Worm (Caenorhabditis elegans) whole organism, L4 larva: ENCODE data around the gene srd-3.

Source experiments
- F44E2.7 ChIP-seq: fragments of 200-800 bp; sonication (Bioruptor generic); IDR thresholded peaks from 2 replicates; pipeline ENCODE4 v2.1.2; 2022; ENCODE audit warnings: missing genetic modification characterization, missing compliant biosample characterization
- F49E8.2 ChIP-seq: sonication (generic microtip); optimal IDR thresholded peaks from 2 replicates; lab custom pipeline; 2016; ENCODE audit warnings: missing compliant biosample characterization, mild to moderate bottlenecking, missing genetic modification characterization, borderline replicate concordance
- Y105C5A.15 ChIP-seq: fragments of 200-800 bp; sonication (Bioruptor generic); IDR thresholded peaks from 2 replicates; pipeline ENCODE4 v1.3.6; 2022; ENCODE audit warnings: missing genetic modification characterization, missing compliant biosample characterization
- Y48G9A.11 ChIP-seq: fragments of 200-800 bp; sonication (Bioruptor generic); IDR thresholded peaks from 2 replicates; pipeline ENCODE4 v1.3.6; 2022; ENCODE audit warnings: missing genetic modification reagents, missing genetic modification characterization, missing compliant biosample characterization
- Y5F2A.4 ChIP-seq: fragments of 200-800 bp; sonication (Bioruptor generic); optimal IDR thresholded peaks from 2 replicates; lab custom pipeline; 2018; ENCODE audit warnings: mild to moderate bottlenecking, missing genetic modification characterization, missing compliant biosample characterization
- ZK337.2 ChIP-seq: fragments of 200-800 bp; sonication (Bioruptor generic); IDR thresholded peaks from 2 replicates; pipeline ENCODE4 v1.3.6; 2022; ENCODE audit warnings: missing genetic modification reagents, missing genetic modification characterization, missing compliant biosample characterization
- ZK546.5 ChIP-seq, 2 experiments: sonication (generic microtip); optimal IDR thresholded peaks; 2 replicates each; lab custom pipeline; 2017; ENCODE audit warnings: missing biosample characterization in 2 of 2, missing genetic modification characterization in 2 of 2
- aha-1 ChIP-seq: fragments of 150-350 bp; peaks from one replicate; lab custom pipeline; 2014; ENCODE audit warnings: missing biosample characterization, missing genetic modification characterization
- aly-2 ChIP-seq: sonication (generic microtip); optimal IDR thresholded peaks from 2 replicates; lab custom pipeline; 2018; ENCODE audit warnings: missing biosample characterization, missing genetic modification characterization
- ceh-32 ChIP-seq: sonication (generic microtip); optimal IDR thresholded peaks from 2 replicates; lab custom pipeline; 2016; ENCODE audit warnings: mild to moderate bottlenecking, missing genetic modification characterization, missing compliant biosample characterization; ENCODE audit not compliant: poor library complexity
- cey-2 ChIP-seq: sonication (generic microtip); optimal IDR thresholded peaks from 3 replicates; lab custom pipeline; 2017; ENCODE audit warnings: missing genetic modification characterization, mild to moderate bottlenecking, missing compliant biosample characterization, antibody characterized with exemption, borderline replicate concordance; ENCODE audit not compliant: insufficient read depth
- ctbp-1 ChIP-seq: fragments of 200-800 bp; sonication (Bioruptor generic); IDR thresholded peaks from 2 replicates; pipeline ENCODE4 v1.3.6; 2022; ENCODE audit warnings: missing genetic modification reagents, missing genetic modification characterization, missing compliant biosample characterization
- daf-16 ChIP-seq, 3 experiments: sonication (generic microtip); optimal IDR thresholded peaks; 2 replicates each; lab custom pipeline; 2016 to 2017; ENCODE audit warnings: missing genetic modification characterization in 3 of 3, missing genetic modification reagents in 3 of 3, mild to moderate bottlenecking in 2 of 3, missing compliant biosample characterization in 2 of 3, missing biosample characterization in 1 of 3, moderate library complexity in 1 of 3
- dmd-6 ChIP-seq: fragments of 200-800 bp; sonication (Bioruptor generic); IDR thresholded peaks from 2 replicates; pipeline ENCODE4 v1.3.6; 2022; ENCODE audit warnings: missing genetic modification reagents, missing genetic modification characterization, missing compliant biosample characterization
- dmd-8 ChIP-seq: fragments of 200-800 bp; sonication (Bioruptor generic); IDR thresholded peaks from 2 replicates; pipeline ENCODE4 v1.3.6; 2022; ENCODE audit warnings: missing genetic modification characterization, missing compliant biosample characterization
- duxl-1 ChIP-seq: sonication (generic microtip); optimal IDR thresholded peaks from 2 replicates; lab custom pipeline; 2016; ENCODE audit warnings: mild to moderate bottlenecking, missing genetic modification characterization, moderate library complexity, missing compliant biosample characterization; ENCODE audit not compliant: poor library complexity
- dve-1 ChIP-seq: sonication (generic microtip); optimal IDR thresholded peaks from 2 replicates; lab custom pipeline; 2017; ENCODE audit warnings: antibody characterized with exemption, mild to moderate bottlenecking, missing genetic modification characterization, missing compliant biosample characterization; ENCODE audit not compliant: insufficient read depth
- hif-1 ChIP-seq, 2 experiments: sonication (generic microtip); optimal IDR thresholded peaks; 2 replicates each; lab custom pipeline; 2016 to 2017; ENCODE audit warnings: missing compliant biosample characterization in 2 of 2, missing genetic modification characterization in 2 of 2, missing genetic modification reagents in 2 of 2, missing genotype in 2 of 2, mild to moderate bottlenecking in 1 of 2
- hlh-11 ChIP-seq: fragments of 200-800 bp; sonication (Bioruptor generic); optimal IDR thresholded peaks from 2 replicates; lab custom pipeline; 2018; ENCODE audit warnings: mild to moderate bottlenecking, missing genetic modification characterization, missing compliant biosample characterization
- hlh-30 ChIP-seq: sonication (generic microtip); optimal IDR thresholded peaks from 2 replicates; lab custom pipeline; 2017; ENCODE audit warnings: antibody characterized with exemption, mild to moderate bottlenecking, missing genetic modification characterization, missing compliant biosample characterization; ENCODE audit not compliant: insufficient read depth
- lim-7 ChIP-seq: fragments of 200-800 bp; sonication (Bioruptor generic); IDR thresholded peaks from 2 replicates; pipeline ENCODE4 v1.3.6; 2022; ENCODE audit warnings: missing genetic modification characterization, missing compliant biosample characterization
- lin-29 ChIP-seq: fragments of 200-800 bp; sonication (Bioruptor generic); IDR thresholded peaks from 2 replicates; pipeline ENCODE4 v1.3.6; 2022; ENCODE audit warnings: missing genetic modification reagents, missing genetic modification characterization, missing compliant biosample characterization
- lin-39 ChIP-seq: fragments of 150-350 bp; optimal IDR thresholded peaks from 2 replicates; lab custom pipeline; 2014; ENCODE audit warnings: missing biosample characterization, missing genetic modification reagents, missing genetic modification characterization
- lsy-2 ChIP-seq, 2 experiments: fragments of 150-350 bp in 1 of 2; sonication (generic microtip) in 1 of 2; optimal IDR thresholded peaks; 2 replicates each; lab custom pipeline; 2014 to 2017; ENCODE audit warnings: missing biosample characterization in 2 of 2, missing genetic modification characterization in 2 of 2
- madf-9 ChIP-seq: fragments of 200-800 bp; sonication (Bioruptor generic); conservative IDR thresholded peaks from 2 replicates; pipeline ENCODE4 v1.3.6; 2022; ENCODE audit warnings: missing genetic modification reagents, missing genetic modification characterization, missing compliant biosample characterization
- mep-1 ChIP-seq: fragments of 150-350 bp; sonication (generic microtip); optimal IDR thresholded peaks from 3 replicates; lab custom pipeline; 2014; ENCODE audit warnings: missing biosample characterization, missing genetic modification characterization
- mxl-2 ChIP-seq: fragments of 200-800 bp; sonication (Bioruptor generic); conservative IDR thresholded peaks from 2 replicates; pipeline ENCODE4 v1.3.6; 2022; ENCODE audit warnings: missing genetic modification reagents, missing genetic modification characterization, missing compliant biosample characterization
- nhr-10 ChIP-seq: fragments of 150-350 bp; optimal IDR thresholded peaks from 2 replicates; lab custom pipeline; 2014; ENCODE audit warnings: missing biosample characterization, missing genetic modification characterization
- nhr-102 ChIP-seq: sonication (generic microtip); optimal IDR thresholded peaks from 2 replicates; lab custom pipeline; 2016; ENCODE audit warnings: mild to moderate bottlenecking, missing genetic modification characterization, moderate library complexity, missing compliant biosample characterization
- nhr-11 ChIP-seq: fragments of 150-350 bp; optimal IDR thresholded peaks from 2 replicates; lab custom pipeline; 2014; ENCODE audit warnings: missing biosample characterization, missing genetic modification characterization
- nhr-111 ChIP-seq: fragments of 200-800 bp; sonication (Bioruptor generic); optimal IDR thresholded peaks from 2 replicates; lab custom pipeline; 2018; ENCODE audit warnings: mild to moderate bottlenecking, missing genetic modification characterization, missing compliant biosample characterization
- nhr-25 ChIP-seq: sonication (generic microtip); optimal IDR thresholded peaks from 2 replicates; lab custom pipeline; 2017; ENCODE audit warnings: missing genetic modification characterization, mild to moderate bottlenecking, missing compliant biosample characterization, antibody characterized with exemption, moderate library complexity, borderline replicate concordance; ENCODE audit not compliant: insufficient read depth
- nhr-41 ChIP-seq: fragments of 200-800 bp; sonication (Bioruptor generic); IDR thresholded peaks from 2 replicates; pipeline ENCODE4 v1.3.6; 2022; ENCODE audit warnings: missing genetic modification reagents, missing genetic modification characterization, missing compliant biosample characterization
- nhr-6 ChIP-seq: fragments of 150-350 bp; optimal IDR thresholded peaks from 2 replicates; lab custom pipeline; 2014; ENCODE audit warnings: missing biosample characterization, missing genetic modification characterization
- nhr-76 ChIP-seq: fragments of 150-350 bp; optimal IDR thresholded peaks from 2 replicates; lab custom pipeline; 2014; ENCODE audit warnings: missing biosample characterization, missing genetic modification characterization
- pha-4 ChIP-seq, 2 experiments: fragments of 150-350 bp in 1 of 2; fragments of 200-800 bp in 1 of 2; sonication (Bioruptor generic) in 1 of 2; IDR thresholded peaks in 1 of 2; optimal IDR thresholded peaks in 1 of 2; 2 replicates each; pipeline versions ENCODE4 v1.3.6 to Lab custom; 2014 to 2022; ENCODE audit warnings: missing genetic modification characterization in 2 of 2, missing genetic modification reagents in 2 of 2, missing biosample characterization in 1 of 2, missing compliant biosample characterization in 1 of 2
- php-3 ChIP-seq: fragments of 200-800 bp; sonication (Bioruptor generic); IDR thresholded peaks from 2 replicates; pipeline ENCODE4 v1.3.6; 2022; ENCODE audit warnings: missing genetic modification reagents, missing genetic modification characterization, missing compliant biosample characterization
- saeg-2 ChIP-seq: fragments of 200-800 bp; sonication (Bioruptor generic); IDR thresholded peaks from 2 replicates; pipeline ENCODE4 v1.3.6; 2022; ENCODE audit warnings: missing genetic modification reagents, missing genetic modification characterization, missing compliant biosample characterization
- sdz-12 ChIP-seq: fragments of 200-800 bp; sonication (Bioruptor generic); optimal IDR thresholded peaks from 2 replicates; lab custom pipeline; 2018; ENCODE audit warnings: mild to moderate bottlenecking, missing genetic modification characterization, missing compliant biosample characterization
- skn-1 ChIP-seq: fragments of 150-350 bp; optimal IDR thresholded peaks from 2 replicates; lab custom pipeline; 2014; ENCODE audit warnings: missing biosample characterization, missing genetic modification characterization
- snpc-4 ChIP-seq: fragments of 150-350 bp; optimal IDR thresholded peaks from 2 replicates; lab custom pipeline; 2014; ENCODE audit warnings: missing biosample characterization, missing genetic modification characterization
- tag-97 ChIP-seq: fragments of 200-800 bp; sonication (Bioruptor generic); IDR thresholded peaks from 2 replicates; pipeline ENCODE4 v1.3.6; 2022; ENCODE audit warnings: missing genetic modification characterization, missing compliant biosample characterization
- unc-39 ChIP-seq: sonication (generic microtip); optimal IDR thresholded peaks from 2 replicates; lab custom pipeline; 2017; ENCODE audit warnings: missing biosample characterization, missing genetic modification characterization
- unc-62 ChIP-seq, 3 experiments: fragments of 150-350 bp in 1 of 3; sonication (generic microtip); optimal IDR thresholded peaks in 2 of 3; peaks in 1 of 3; 1 replicate in 1 of 3; 2 replicates in 2 of 3; lab custom pipeline; 2014 to 2017; ENCODE audit warnings: missing biosample characterization in 3 of 3, missing genetic modification characterization in 3 of 3, missing genetic modification reagents in 3 of 3, missing genotype in 1 of 3
- zag-1 ChIP-seq: fragments of 150-350 bp; optimal IDR thresholded peaks from 2 replicates; lab custom pipeline; 2014; ENCODE audit warnings: missing biosample characterization, missing genetic modification characterization
- zip-11 ChIP-seq: fragments of 200-800 bp; sonication (Bioruptor generic); IDR thresholded peaks from 2 replicates; pipeline ENCODE4 v1.3.6; 2022; ENCODE audit warnings: missing genetic modification characterization, missing compliant biosample characterization
- ztf-11 ChIP-seq: fragments of 150-350 bp; optimal IDR thresholded peaks from 2 replicates; lab custom pipeline; 2014; ENCODE audit warnings: missing biosample characterization, missing genetic modification characterization
- ztf-7 ChIP-seq: fragments of 150-350 bp; optimal IDR thresholded peaks from 2 replicates; lab custom pipeline; 2014; ENCODE audit warnings: missing biosample characterization, missing genetic modification characterization

Gene srd-3

ce11 chrII:158004-158731 lies 29.3 kb upstream of the srd-3 start:
- TF ChIP-seq ceh-32 (tag; lab: Kevin White, UChicago) (no peak), lin-39 (tag; lab: Kevin White, UChicago) (no peak), duxl-1 (tag; lab: Kevin White, UChicago) (no peak), zip-11 (GFP tag; lab: Robert Waterston, UW) (no peak), aly-2 (tag; lab: Kevin White, UChicago) (no peak), mep-1 (no peak), skn-1 (tag; lab: Kevin White, UChicago) (no peak), Y105C5A.15 (GFP tag; lab: Robert Waterston, UW) (no peak), hif-1 (tag; optimal IDR thresholded peaks at IDR 0.05; lab: Kevin White, UChicago) (no peak), nhr-6 (tag; lab: Kevin White, UChicago) (no peak), Y48G9A.11 (GFP tag; lab: Robert Waterston, UW) (no peak), sdz-12 (GFP tag; lab: Kevin White, UChicago) (no peak), ZK337.2 (GFP tag; lab: Robert Waterston, UW) (no peak), nhr-41 (GFP tag; lab: Robert Waterston, UW) (no peak), php-3 (GFP tag; lab: Robert Waterston, UW) (no peak), zag-1 (tag; lab: Kevin White, UChicago) (no peak), hlh-11 (tag; lab: Kevin White, UChicago) (peak; percentile 2), ZK546.5 (tag; optimal IDR thresholded peaks at IDR 0.05; lab: Kevin White, UChicago) (no peak), nhr-11 (tag; lab: Kevin White, UChicago) (no peak), dmd-6 (GFP tag; lab: Robert Waterston, UW) (no peak), ctbp-1 (no peak), dve-1 (tag; lab: Kevin White, UChicago) (no peak), tag-97 (GFP tag; lab: Robert Waterston, UW) (no peak), unc-39 (no peak), nhr-102 (tag; lab: Kevin White, UChicago) (no peak), nhr-111 (no peak), F49E8.2 (tag; lab: Kevin White, UChicago) (no peak), nhr-76 (no peak), cey-2 (tag; lab: Kevin White, UChicago) (no peak), snpc-4 (tag; lab: Kevin White, UChicago) (no peak), lim-7 (GFP tag; lab: Robert Waterston, UW) (no peak), madf-9 (GFP tag; lab: Robert Waterston, UW) (no peak), mxl-2 (GFP tag; lab: Robert Waterston, UW) (0 out of 2 replicates have a peak, but pooled peaks have one; percentile 22), F44E2.7 (GFP tag; lab: Robert Waterston, UW) (no peak), saeg-2 (GFP tag; lab: Robert Waterston, UW) (no peak), aha-1 (tag; lab: Kevin White, UChicago) (peak; percentile 57), pha-4 (GFP tag; IDR thresholded peaks at IDR 0.05; lab: Robert Waterston, UW) (no peak), pha-4 (tag; optimal IDR thresholded peaks at IDR 0.05; lab: Kevin White, UChicago) (no peak), unc-62 (GFP tag; optimal IDR thresholded peaks at IDR 0.05 in 1 of 2; lab: Kevin White, UChicago) (peak in 1 of 2 experiments; percentile 95), unc-62 (tag; optimal IDR thresholded peaks at IDR 0.05; lab: Kevin White, UChicago) (no peak), Y5F2A.4 (GFP tag; lab: Kevin White, UChicago) (no peak), lin-29 (GFP tag; lab: Robert Waterston, UW) (no peak), hlh-30 (tag; lab: Kevin White, UChicago) (no peak), nhr-10 (no peak), lsy-2 (tag; optimal IDR thresholded peaks at IDR 0.05; lab: Kevin White, UChicago) (no peak), dmd-8 (no peak), ztf-11 (tag; lab: Kevin White, UChicago) (no peak), daf-16 (GFP tag; optimal IDR thresholded peaks at IDR 0.05; lab: Kevin White, UChicago) (no peak), daf-16 (tag; optimal IDR thresholded peaks at IDR 0.05; lab: Kevin White, UChicago) (peak; percentile 4), ztf-7 (tag; lab: Kevin White, UChicago) (no peak), nhr-25 (tag; lab: Kevin White, UChicago) (no peak)
